Worm (Caenorhabditis elegans): ENCODE data around the gene nspc-17.

The nspc-17 gene

ce11 chrX:14525325-14526305, 634 bp upstream of the nspc-17 start (continued):
- peak; percentile 89 for TF ChIP-seq K09A11.1 (tag; optimal IDR thresholded peaks at IDR 0.05; ENCODE audit: insufficient read depth)
- peak; percentile 13 for TF ChIP-seq hlh-15 (tag; optimal IDR thresholded peaks at IDR 0.05)
- TF ChIP-seq C08G9.2 (tag; optimal IDR thresholded peaks at IDR 0.05) = peak; percentile 68
- TF ChIP-seq ceh-19 (GFP tag; optimal IDR thresholded peaks at IDR 0.05) = peak; percentile 40
- no peak for TF ChIP-seq ceh-24 (tag; optimal IDR thresholded peaks at IDR 0.05)
- TF ChIP-seq ahr-1 (tag; optimal IDR thresholded peaks at IDR 0.05) = peak; percentile 62
- TF ChIP-seq ceh-31 (tag; optimal IDR thresholded peaks at IDR 0.05) = peak; percentile 96
- TF ChIP-seq syd-9 (tag; optimal IDR thresholded peaks at IDR 0.05) = peak; percentile 79
- peak; percentile 96 for TF ChIP-seq dve-1 (tag; optimal IDR thresholded peaks at IDR 0.05)
- TF ChIP-seq tbx-7 (tag; optimal IDR thresholded peaks at IDR 0.05) = peak; percentile 56
- peak; percentile 79 for TF ChIP-seq sox-2 (GFP tag; IDR thresholded peaks at IDR 0.05)
- TF ChIP-seq mec-3 (tag; optimal IDR thresholded peaks at IDR 0.05; ENCODE audit: borderline replicate concordance) = no peak
- peak; percentile 79 for TF ChIP-seq ztf-16 (tag; optimal IDR thresholded peaks at IDR 0.05)
- peak; percentile 87 for TF ChIP-seq hlh-30 (tag; optimal IDR thresholded peaks at IDR 0.05; ENCODE audit: insufficient read depth)
- no peak for TF ChIP-seq ceh-9 (tag; optimal IDR thresholded peaks at IDR 0.05)
- TF ChIP-seq ceh-34 (tag; optimal IDR thresholded peaks at IDR 0.05) = peak; percentile 92
- peak; percentile 84 for TF ChIP-seq pqm-1 (tag; optimal IDR thresholded peaks at IDR 0.05)
- no peak for TF ChIP-seq fax-1 (tag; optimal IDR thresholded peaks at IDR 0.05)
- TF ChIP-seq F13H6.1 (tag; optimal IDR thresholded peaks at IDR 0.05) = peak; percentile 64
- TF ChIP-seq ceh-45 (GFP tag; IDR thresholded peaks at IDR 0.05) = no peak
- peak; percentile 23 for TF ChIP-seq gmeb-2 (tag; optimal IDR thresholded peaks at IDR 0.05)
- peak; percentile 99 for TF ChIP-seq ceh-48 (tag; optimal IDR thresholded peaks at IDR 0.05)
- TF ChIP-seq zip-5 (tag; optimal IDR thresholded peaks at IDR 0.05) = peak; percentile 31
- peak; percentile 90 for TF ChIP-seq rnt-1 (tag; optimal IDR thresholded peaks at IDR 0.05)
- peak; percentile 86 for TF ChIP-seq pros-1 (tag; optimal IDR thresholded peaks at IDR 0.05)
- peak; percentile 98 for TF ChIP-seq unc-42 (tag; optimal IDR thresholded peaks at IDR 0.05)
- peak; percentile 39 for TF ChIP-seq fkh-6 (tag; optimal IDR thresholded peaks at IDR 0.05)
- peak; percentile 95 for TF ChIP-seq ref-2 (tag; optimal IDR thresholded peaks at IDR 0.05)
- TF ChIP-seq hlh-8 (tag; optimal IDR thresholded peaks at IDR 0.05) = peak; percentile 45
- TF ChIP-seq nhr-232 (tag; optimal IDR thresholded peaks at IDR 0.05) = no peak
- peak; percentile 94 for TF ChIP-seq unc-55 (GFP tag; optimal IDR thresholded peaks at IDR 0.05)
- TF ChIP-seq ceh-2 (tag; optimal IDR thresholded peaks at IDR 0.05) = peak; percentile 72
- TF ChIP-seq unc-3 (GFP tag; conservative IDR thresholded peaks at IDR 0.05) = 0 out of 2 replicates have a peak, but pooled peaks have one; percentile 53
- TF ChIP-seq unc-3 (tag; optimal IDR thresholded peaks at IDR 0.05) = peak; percentile 64
- no peak for TF ChIP-seq che-1 (tag; optimal IDR thresholded peaks at IDR 0.05)
- TF ChIP-seq fkh-10 (GFP tag; optimal IDR thresholded peaks at IDR 0.05) = peak; percentile 73
- TF ChIP-seq ets-4 (tag; optimal IDR thresholded peaks at IDR 0.05) = peak; percentile 75
- no peak for TF ChIP-seq npax-4 (tag; optimal IDR thresholded peaks at IDR 0.05)
- TF ChIP-seq pax-1 (tag; optimal IDR thresholded peaks at IDR 0.05) = peak; percentile 91
- TF ChIP-seq C38D4.7 (GFP tag; optimal IDR thresholded peaks at IDR 0.05) = no peak
- peak; percentile 100 for TF ChIP-seq sdc-2 (tag; optimal IDR thresholded peaks at IDR 0.05)
- no peak for TF ChIP-seq hlh-13 (GFP tag; optimal IDR thresholded peaks at IDR 0.05)
- peak; percentile 25 for TF ChIP-seq lin-11 (tag; optimal IDR thresholded peaks at IDR 0.05)
- TF ChIP-seq eyg-1 (tag; optimal IDR thresholded peaks at IDR 0.05) = peak; percentile 62
- peak; percentile 96 for TF ChIP-seq tbx-2 (tag; optimal IDR thresholded peaks at IDR 0.05)
- TF ChIP-seq ceh-30 (tag; optimal IDR thresholded peaks at IDR 0.05) = peak; percentile 92
